Worm (Caenorhabditis elegans) whole organism, mixed stage, embryonic: ENCODE data around the gene T10C6.16.

Experiments used
- M03D4.4 ChIP-seq: sonication (generic microtip); optimal IDR thresholded peaks from 2 replicates; lab custom pipeline; 2017; ENCODE audit warnings: mild to moderate bottlenecking, missing genetic modification characterization, missing compliant biosample characterization
- bed-3 ChIP-seq: fragments of 200-800 bp; sonication (Bioruptor generic); optimal IDR thresholded peaks from 3 replicates; lab custom pipeline; 2018; ENCODE audit warnings: mild to moderate bottlenecking, missing genetic modification characterization, moderate library complexity, missing compliant biosample characterization
- blmp-1 ChIP-seq: fragments of 150-350 bp; optimal IDR thresholded peaks from 2 replicates; lab custom pipeline; 2014; ENCODE audit warnings: missing biosample characterization, missing genetic modification characterization
- ceh-39 ChIP-seq: fragments of 150-350 bp; optimal IDR thresholded peaks from 2 replicates; lab custom pipeline; 2014; ENCODE audit warnings: missing biosample characterization, missing genetic modification characterization
- ceh-43 ChIP-seq: fragments of 200-800 bp; sonication (Bioruptor generic); optimal IDR thresholded peaks from 2 replicates; lab custom pipeline; 2018; ENCODE audit warnings: mild to moderate bottlenecking, missing genetic modification characterization, moderate library complexity, missing compliant biosample characterization
- ceh-83 ChIP-seq: fragments of 200-800 bp; sonication (Bioruptor generic); optimal IDR thresholded peaks from 2 replicates; lab custom pipeline; 2018; ENCODE audit warnings: mild to moderate bottlenecking, missing genetic modification characterization, missing compliant biosample characterization
- ces-1 ChIP-seq: fragments of 150-350 bp; optimal IDR thresholded peaks from 2 replicates; lab custom pipeline; 2014; ENCODE audit warnings: missing biosample characterization, missing genetic modification reagents, missing genetic modification characterization
- cnd-1 ChIP-seq: fragments of 200-800 bp; sonication (Bioruptor generic); optimal IDR thresholded peaks from 2 replicates; lab custom pipeline; 2018; ENCODE audit warnings: mild to moderate bottlenecking, missing genetic modification characterization, missing compliant biosample characterization
- drap-1 ChIP-seq: fragments of 200-800 bp; sonication (Bioruptor generic); optimal IDR thresholded peaks from 3 replicates; lab custom pipeline; 2018; ENCODE audit warnings: mild to moderate bottlenecking, missing genetic modification characterization, missing compliant biosample characterization
- elt-1 ChIP-seq: sonication (generic microtip); optimal IDR thresholded peaks from 2 replicates; lab custom pipeline; 2017; ENCODE audit warnings: missing genetic modification characterization, mild to moderate bottlenecking, missing compliant biosample characterization, antibody characterized with exemption, moderate library complexity, borderline replicate concordance; ENCODE audit not compliant: insufficient read depth
- flh-1 ChIP-seq: fragments of 200-800 bp; sonication (Bioruptor generic); optimal IDR thresholded peaks from 2 replicates; lab custom pipeline; 2018; ENCODE audit warnings: mild to moderate bottlenecking, missing genetic modification characterization, moderate library complexity, missing compliant biosample characterization
- ham-2 ChIP-seq: fragments of 200-800 bp; sonication (Bioruptor generic); optimal IDR thresholded peaks from 2 replicates; lab custom pipeline; 2018; ENCODE audit warnings: mild to moderate bottlenecking, missing genetic modification characterization, missing compliant biosample characterization
- hlh-1 ChIP-seq: fragments of 150-350 bp; optimal IDR thresholded peaks from 2 replicates; lab custom pipeline; 2014; ENCODE audit warnings: missing biosample characterization, missing genetic modification reagents, missing genetic modification characterization
- lin-13 ChIP-seq: fragments of 150-350 bp; optimal IDR thresholded peaks from 2 replicates; lab custom pipeline; 2014; ENCODE audit warnings: missing biosample characterization, missing genetic modification characterization
- lsy-2 ChIP-seq: fragments of 150-350 bp; optimal IDR thresholded peaks from 2 replicates; lab custom pipeline; 2014; ENCODE audit warnings: missing biosample characterization, missing genetic modification characterization
- mab-5 ChIP-seq: fragments of 150-350 bp; optimal IDR thresholded peaks from 2 replicates; lab custom pipeline; 2014; ENCODE audit warnings: missing biosample characterization, missing genetic modification characterization
- mep-1 ChIP-seq: fragments of 150-350 bp; optimal IDR thresholded peaks from 2 replicates; lab custom pipeline; 2017; ENCODE audit warnings: missing biosample characterization, missing genetic modification reagents, missing genetic modification characterization, inconsistent platforms
- mls-2 ChIP-seq: sonication (generic microtip); optimal IDR thresholded peaks from 2 replicates; lab custom pipeline; 2016; ENCODE audit warnings: mild to moderate bottlenecking, missing genetic modification characterization, moderate library complexity, missing compliant biosample characterization
- nhr-12 ChIP-seq: fragments of 150-350 bp; optimal IDR thresholded peaks from 2 replicates; lab custom pipeline; 2014; ENCODE audit warnings: missing biosample characterization, missing genetic modification characterization
- nhr-2 ChIP-seq: fragments of 150-350 bp; optimal IDR thresholded peaks from 2 replicates; lab custom pipeline; 2014; ENCODE audit warnings: missing biosample characterization, missing genetic modification characterization
- nhr-237 ChIP-seq: fragments of 150-350 bp; optimal IDR thresholded peaks from 2 replicates; lab custom pipeline; 2014; ENCODE audit warnings: missing biosample characterization, missing genetic modification characterization
- nhr-28 ChIP-seq: fragments of 150-350 bp; optimal IDR thresholded peaks from 2 replicates; lab custom pipeline; 2014; ENCODE audit warnings: missing biosample characterization, missing genetic modification characterization
- pha-4 ChIP-seq: fragments of 150-350 bp; optimal IDR thresholded peaks from 2 replicates; lab custom pipeline; 2018; ENCODE audit warnings: missing biosample characterization, missing genetic modification reagents, missing genetic modification characterization
- sem-2 ChIP-seq: fragments of 200-800 bp; sonication (Bioruptor generic); optimal IDR thresholded peaks from 2 replicates; lab custom pipeline; 2018; ENCODE audit warnings: mild to moderate bottlenecking, missing genetic modification characterization, missing compliant biosample characterization
- snpc-4 ChIP-seq: fragments of 150-350 bp; optimal IDR thresholded peaks from 2 replicates; lab custom pipeline; 2014; ENCODE audit warnings: missing biosample characterization, missing genetic modification characterization
- sptf-1 ChIP-seq: sonication (generic microtip); optimal IDR thresholded peaks from 2 replicates; lab custom pipeline; 2017; ENCODE audit warnings: mild to moderate bottlenecking, missing genetic modification characterization, moderate library complexity, missing compliant biosample characterization
- tbx-8 ChIP-seq: fragments of 200-800 bp; sonication (Bioruptor generic); optimal IDR thresholded peaks from 2 replicates; lab custom pipeline; 2018; ENCODE audit warnings: mild to moderate bottlenecking, missing genetic modification characterization, moderate library complexity, missing compliant biosample characterization
- unc-39 ChIP-seq: fragments of 150-350 bp; optimal IDR thresholded peaks from 2 replicates; lab custom pipeline; 2014; ENCODE audit warnings: missing biosample characterization, missing genetic modification characterization
- unc-62 ChIP-seq: fragments of 150-350 bp; optimal IDR thresholded peaks from 2 replicates; lab custom pipeline; 2014; ENCODE audit warnings: missing biosample characterization, missing genetic modification reagents, missing genetic modification characterization
- zip-8 ChIP-seq: fragments of 150-350 bp; optimal IDR thresholded peaks from 2 replicates; lab custom pipeline; 2014; ENCODE audit warnings: missing biosample characterization, missing genetic modification characterization
- ztf-11 ChIP-seq: fragments of 150-350 bp; optimal IDR thresholded peaks from 2 replicates; lab custom pipeline; 2014; ENCODE audit warnings: missing biosample characterization, missing genetic modification characterization

Gene T10C6.16

ce11 chrV:16055031-16055430 lies 22.2 kb upstream of the T10C6.16 start, which contains the start of gene F14H3.4:
TSS of gene F14H3.4 (minus strand) at chrV:16055072.
- TF ChIP-seq unc-62 (GFP tag; lab: Kevin White, UChicago) (no peak), lsy-2 (no peak), lin-13 (tag; lab: Kevin White, UChicago) (no peak), ces-1 (no peak), snpc-4 (tag; lab: Kevin White, UChicago) (no peak), sptf-1 (tag; lab: Kevin White, UChicago) (no peak), tbx-8 (GFP tag; lab: Kevin White, UChicago) (no peak), elt-1 (tag; lab: Kevin White, UChicago) (no peak), nhr-237 (tag; lab: Kevin White, UChicago) (no peak), M03D4.4 (tag; lab: Kevin White, UChicago) (no peak), drap-1 (GFP tag; lab: Kevin White, UChicago) (no peak), sem-2 (GFP tag; lab: Kevin White, UChicago) (no peak), ceh-43 (GFP tag; lab: Kevin White, UChicago) (no peak), nhr-28 (tag; lab: Kevin White, UChicago) (no peak), pha-4 (no peak)

- no peak for TF ChIP-seq ztf-11
- no peak for TF ChIP-seq zip-8
- TF ChIP-seq mep-1 (tag; lab: Kevin White, UChicago): no peak
- no peak for TF ChIP-seq snpc-4 (tag; lab: Kevin White, UChicago)
- TF ChIP-seq hlh-1: no peak
- TF ChIP-seq unc-39 (tag; lab: Kevin White, UChicago): no peak
These were observed 20.6 kb upstream of the T10C6.16 start, which contains the start of gene F14H3.3 for ce11 chrV:16053373-16053772. TSS of gene F14H3.3 (minus strand) at chrV:16053473.

- TF ChIP-seq ztf-11 (no peak), hlh-1 (no peak), cnd-1 (tag; lab: Kevin White, UChicago) (no peak), drap-1 (GFP tag; lab: Kevin White, UChicago) (no peak), ces-1 (no peak), flh-1 (GFP tag; lab: Kevin White, UChicago) (no peak)
These were observed 16.4 kb upstream of the T10C6.16 start, which contains the start of gene best-12 for ce11 chrV:16049177-16049576. TSS of gene best-12 (plus strand) at chrV:16049477.

DNA sequence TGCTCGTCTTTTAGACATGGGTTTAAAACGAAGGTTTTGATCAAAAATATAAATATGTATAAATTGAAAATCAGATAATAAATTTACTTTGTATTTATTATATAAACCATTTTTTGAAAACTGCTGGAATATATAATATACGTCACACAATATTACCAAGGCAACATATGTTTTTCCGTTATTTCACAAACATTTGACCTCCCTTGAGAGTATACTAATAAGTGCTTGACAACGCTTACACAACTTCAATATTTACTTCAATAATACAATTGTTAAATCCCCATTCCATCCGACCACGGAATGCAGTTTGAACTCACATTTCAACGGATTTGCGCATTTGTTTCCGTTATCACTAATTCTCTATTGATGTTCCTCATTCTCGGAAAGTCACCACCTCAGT lies 14.7 kb upstream of the T10C6.16 start, which contains the start of gene str-198:
TSS of gene str-198 (plus strand) at position 301 of the 400 bp plus-strand sequence.
- no peak for TF ChIP-seq bed-3 (GFP tag; lab: Kevin White, UChicago)
- TF ChIP-seq flh-1 (GFP tag; lab: Kevin White, UChicago): no peak
- no peak for TF ChIP-seq cnd-1 (tag; lab: Kevin White, UChicago)

ce11 chrV:16047052-16047451 lies 14.2 kb upstream of the T10C6.16 start:
- TF ChIP-seq mab-5 (tag; lab: Kevin White, UChicago): no peak
- TF ChIP-seq ces-1: no peak
- TF ChIP-seq snpc-4 (tag; lab: Kevin White, UChicago): no peak
- no peak for TF ChIP-seq unc-62 (GFP tag; lab: Kevin White, UChicago)
- TF ChIP-seq nhr-12: no peak
- no peak for TF ChIP-seq mls-2 (tag; lab: Kevin White, UChicago)
- no peak for TF ChIP-seq nhr-28 (tag; lab: Kevin White, UChicago)
- TF ChIP-seq lin-13 (tag; lab: Kevin White, UChicago): no peak

ce11 chrV:16046573-16046972 lies 13.8 kb upstream of the T10C6.16 start, which contains the start of gene ZK285.2:
TSS of gene ZK285.2 (plus strand) at chrV:16046873.
- TF ChIP-seq ceh-83 (GFP tag; lab: Kevin White, UChicago) (no peak), zip-8 (no peak), lsy-2 (no peak), bed-3 (GFP tag; lab: Kevin White, UChicago) (no peak), sptf-1 (tag; lab: Kevin White, UChicago) (no peak), unc-62 (GFP tag; lab: Kevin White, UChicago) (no peak), elt-1 (tag; lab: Kevin White, UChicago) (no peak), blmp-1 (tag; lab: Kevin White, UChicago) (no peak), nhr-237 (tag; lab: Kevin White, UChicago) (no peak), hlh-1 (no peak), snpc-4 (tag; lab: Kevin White, UChicago) (no peak), ham-2 (no peak), drap-1 (GFP tag; lab: Kevin White, UChicago) (no peak), mab-5 (tag; lab: Kevin White, UChicago) (no peak), ceh-39 (tag; lab: Kevin White, UChicago) (no peak), nhr-2 (tag; lab: Kevin White, UChicago) (no peak), pha-4 (no peak)
